Fruit fly (Drosophila melanogaster) whole organism, adult: ENCODE results near the gene CG32102.

Experiments used
- CG11617 ChIP-seq: fragments of 200-800 bp; sonication (Bioruptor generic); optimal IDR thresholded peaks from 2 replicates; lab custom pipeline; 2017; ENCODE audit warnings: mild to moderate bottlenecking, missing biosample characterization, missing genetic modification reagents, missing genetic modification characterization
- CG12768 ChIP-seq: fragments of 200-800 bp; sonication (Bioruptor generic); optimal IDR thresholded peaks from 2 replicates; lab custom pipeline; 2017; ENCODE audit warnings: missing biosample characterization, missing genetic modification characterization, mild to moderate bottlenecking, moderate library complexity, missing genetic modification reagents
- CG14711 ChIP-seq: fragments of 200-800 bp; sonication (Bioruptor generic); optimal IDR thresholded peaks from 2 replicates; lab custom pipeline; 2018; ENCODE audit warnings: missing biosample characterization, mild to moderate bottlenecking, missing genetic modification characterization, moderate library complexity
- CG1620 ChIP-seq: fragments of 200-800 bp; sonication (Bioruptor generic); optimal IDR thresholded peaks from 2 replicates; lab custom pipeline; 2016; ENCODE audit warnings: missing biosample characterization, missing genetic modification characterization
- CG5204 ChIP-seq: fragments of 200-800 bp; sonication (Bioruptor generic); optimal IDR thresholded peaks from 2 replicates; lab custom pipeline; 2016; ENCODE audit warnings: missing biosample characterization, missing genetic modification characterization
- CG7045 ChIP-seq: fragments of 200-800 bp; sonication (Bioruptor generic); optimal IDR thresholded peaks from 2 replicates; lab custom pipeline; 2017; ENCODE audit warnings: missing biosample characterization, mild to moderate bottlenecking, missing genetic modification characterization
- Clk ChIP-seq: fragments of 200-800 bp; sonication (Bioruptor generic); optimal IDR thresholded peaks from 2 replicates; lab custom pipeline; 2017; ENCODE audit warnings: missing biosample characterization, missing genetic modification characterization
- Mnt ChIP-seq: fragments of 200-800 bp; sonication (Bioruptor generic); optimal IDR thresholded peaks from 2 replicates; lab custom pipeline; 2016; ENCODE audit warnings: missing biosample characterization, mild to moderate bottlenecking, missing genetic modification characterization
- bab1 ChIP-seq: fragments of 200-800 bp; sonication (Bioruptor generic); optimal IDR thresholded peaks from 3 replicates; lab custom pipeline; 2019; ENCODE audit warnings: missing biosample characterization, mild to moderate bottlenecking, missing genetic modification characterization, moderate library complexity
- cic ChIP-seq: fragments of 200-800 bp; sonication (Bioruptor generic); optimal IDR thresholded peaks from 2 replicates; lab custom pipeline; 2017; ENCODE audit warnings: missing biosample characterization, mild to moderate bottlenecking, missing genetic modification characterization, moderate library complexity
- cnc ChIP-seq, 2 experiments: fragments of >200 bp; optimal IDR thresholded peaks; 2 replicates each; lab custom pipeline; 2017
- ovo ChIP-seq: fragments of 200-800 bp; sonication (Bioruptor generic); optimal IDR thresholded peaks from 2 replicates; lab custom pipeline; 2016; ENCODE audit warnings: missing biosample characterization, missing genetic modification characterization
- toe ChIP-seq: fragments of 200-800 bp; sonication (Bioruptor generic); optimal IDR thresholded peaks from 2 replicates; lab custom pipeline; 2016; ENCODE audit warnings: missing biosample characterization, missing genetic modification characterization

- TF ChIP-seq CG12768 (GFP tag; lab: Kevin White, UChicago) (no peak), toe (GFP tag; lab: Kevin White, UChicago) (no peak), Mnt (GFP tag; lab: Kevin White, UChicago) (no peak), CG1620 (GFP tag; lab: Kevin White, UChicago) (no peak), CG14711 (no peak), CG7045 (GFP tag; lab: Kevin White, UChicago) (no peak), bab1 (GFP tag; lab: Kevin White, UChicago) (no peak), CG11617 (GFP tag; lab: Kevin White, UChicago) (no peak), cnc (optimal IDR thresholded peaks at IDR 0.05; lab: Kevin White, UChicago) (no peak), ovo (GFP tag; lab: Kevin White, UChicago) (no peak), cic (GFP tag; lab: Kevin White, UChicago) (no peak), Clk (GFP tag; lab: Kevin White, UChicago) (no peak), CG5204 (GFP tag; lab: Kevin White, UChicago) (no peak)
Measured at dm6 chr3L:12484948-12485347, 15.4 kb upstream of the CG32102 start, which contains the start of gene CG10663.
